Fruit fly (Drosophila melanogaster): ENCODE results near the gene sba.

The sba gene

dm6 chr3R:23887096-23887421 lies 35.7 kb downstream of the sba start (continued):
- TF ChIP-seq BEAF-32 (GFP tag; optimal IDR thresholded peaks at IDR 0.05) (no peak), Side (GFP tag; optimal IDR thresholded peaks at IDR 0.05) (no peak), ftz-f1 (GFP tag; optimal IDR thresholded peaks at IDR 0.05) (no peak), CG7963 (GFP tag; IDR thresholded peaks at IDR 0.05; ENCODE audit: partially characterized antibody) (no peak), CG12659 (GFP tag; optimal IDR thresholded peaks at IDR 0.05) (peak; percentile 86), Doc2 (GFP tag; IDR thresholded peaks at IDR 0.05) (no peak), dati (GFP tag; IDR thresholded peaks at IDR 0.05) (peak; percentile 63), CG4404 (GFP tag; IDR thresholded peaks at IDR 0.05) (peak; percentile 94), CG14667 (GFP tag; IDR thresholded peaks at IDR 0.05) (peak; percentile 93), B-H2 (GFP tag; optimal IDR thresholded peaks at IDR 0.05) (no peak), MTF-1 (GFP tag; optimal IDR thresholded peaks at IDR 0.05; ENCODE audit: borderline replicate concordance) (peak; percentile 89), CG4360 (GFP tag; IDR thresholded peaks at IDR 0.05) (no peak), dpn (GFP tag; optimal IDR thresholded peaks at IDR 0.05) (peak; percentile 49 to 88), lmd (GFP tag; IDR thresholded peaks at IDR 0.05) (peak; percentile 94), CG3847 (GFP tag; IDR thresholded peaks at IDR 0.05) (peak; percentile 88), CG3281 (GFP tag; optimal IDR thresholded peaks at IDR 0.05) (peak; percentile 72), ab (GFP tag; optimal IDR thresholded peaks at IDR 0.05) (no peak), CG16815 (GFP tag; optimal IDR thresholded peaks at IDR 0.05) (peak; percentile 94), al (GFP tag; IDR thresholded peaks at IDR 0.05) (peak; percentile 54), lov (optimal IDR thresholded peaks at IDR 0.05) (no peak), lov (GFP tag; IDR thresholded peaks at IDR 0.05) (peak; percentile 96), vnd (GFP tag; IDR thresholded peaks at IDR 0.05; ENCODE audit: partially characterized antibody) (no peak), tx (GFP tag; optimal IDR thresholded peaks at IDR 0.05) (no peak), Fer2 (tag; optimal IDR thresholded peaks at IDR 0.05) (peak; percentile 74), CG16779 (GFP tag; IDR thresholded peaks at IDR 0.05) (no peak), CG16863 (GFP tag; optimal IDR thresholded peaks at IDR 0.05) (peak; percentile 27), Gsc (GFP tag; IDR thresholded peaks at IDR 0.05) (peak; percentile 82), Neu2 (GFP tag; optimal IDR thresholded peaks at IDR 0.05; ENCODE audit: borderline replicate concordance) (no peak), sens-2 (GFP tag; IDR thresholded peaks at IDR 0.05) (peak; percentile 92), dan (GFP tag; IDR thresholded peaks at IDR 0.05) (peak; percentile 91), CG17328 (GFP tag; IDR thresholded peaks at IDR 0.05) (peak; percentile 97), CG4424 (GFP tag; optimal IDR thresholded peaks at IDR 0.05) (peak; percentile 93), tin (GFP tag; optimal IDR thresholded peaks at IDR 0.05) (peak; percentile 92), CG42726 (GFP tag; IDR thresholded peaks at IDR 0.05; ENCODE audit: partially characterized antibody) (no peak), fru (optimal IDR thresholded peaks at IDR 0.05) (no peak), CG13894 (tag; optimal IDR thresholded peaks at IDR 0.05) (peak; percentile 38), D (optimal IDR thresholded peaks at IDR 0.05) (no peak), D (GFP tag; optimal IDR thresholded peaks at IDR 0.05) (peak; percentile 95), Vsx1 (GFP tag; optimal IDR thresholded peaks at IDR 0.05) (peak; percentile 79), CG12391 (tag; optimal IDR thresholded peaks at IDR 0.05) (peak; percentile 97), CG4730 (GFP tag; IDR thresholded peaks at IDR 0.05) (peak; percentile 89), CG7556 (GFP tag; optimal IDR thresholded peaks at IDR 0.05) (peak; percentile 87), CG7928 (GFP tag; optimal IDR thresholded peaks at IDR 0.05) (peak; percentile 15), CG7839 (tag; optimal IDR thresholded peaks at IDR 0.05) (peak; percentile 95), h (optimal IDR thresholded peaks at IDR 0.05) (no peak), Doc3 (GFP tag; IDR thresholded peaks at IDR 0.05; ENCODE audit: partially characterized antibody) (no peak), CG14441 (GFP tag; IDR thresholded peaks at IDR 0.05) (peak; percentile 90), Dek (tag; optimal IDR thresholded peaks at IDR 0.05) (peak; percentile 84), CG8765 (GFP tag; IDR thresholded peaks at IDR 0.05) (peak; percentile 83), Dp (GFP tag; optimal IDR thresholded peaks at IDR 0.05) (no peak), Ravus (GFP tag; IDR thresholded peaks at IDR 0.05) (peak; percentile 56), crc (GFP tag; optimal IDR thresholded peaks at IDR 0.05) (no peak), peb (GFP tag; IDR thresholded peaks at IDR 0.05) (peak; percentile 90)

All from whole organism, embryonic.